Worm (Caenorhabditis elegans) whole organism, late embryonic: ENCODE data around the gene syg-1.

Source experiments
- F13H6.1 ChIP-seq: sonication (generic microtip); optimal IDR thresholded peaks from 2 replicates; lab custom pipeline; 2016; ENCODE audit warnings: missing genetic modification characterization, missing compliant biosample characterization
- K02D7.2 ChIP-seq: sonication (generic microtip); optimal IDR thresholded peaks from 2 replicates; lab custom pipeline; 2017; ENCODE audit warnings: mild to moderate bottlenecking, missing genetic modification characterization, missing compliant biosample characterization
- T23F11.4 ChIP-seq: fragments of 200-800 bp; sonication (Bioruptor generic); optimal IDR thresholded peaks from 2 replicates; lab custom pipeline; 2018; ENCODE audit warnings: mild to moderate bottlenecking, missing genetic modification characterization, missing compliant biosample characterization
- Y22D7AL.16 ChIP-seq: sonication (generic microtip); optimal IDR thresholded peaks from 2 replicates; lab custom pipeline; 2016; ENCODE audit warnings: missing genetic modification characterization, missing compliant biosample characterization
- ceh-18 ChIP-seq: sonication (generic microtip); optimal IDR thresholded peaks from 2 replicates; lab custom pipeline; 2016; ENCODE audit warnings: missing genetic modification characterization, missing compliant biosample characterization
- ceh-2 ChIP-seq: sonication (generic microtip); optimal IDR thresholded peaks from 2 replicates; lab custom pipeline; 2016; ENCODE audit warnings: missing genotype, missing genetic modification characterization, missing compliant biosample characterization
- ceh-30 ChIP-seq: fragments of 150-350 bp; optimal IDR thresholded peaks from 2 replicates; lab custom pipeline; 2014; ENCODE audit warnings: missing biosample characterization, missing genetic modification characterization
- ceh-31 ChIP-seq: sonication (generic microtip); optimal IDR thresholded peaks from 2 replicates; lab custom pipeline; 2016; ENCODE audit warnings: missing genetic modification characterization, missing compliant biosample characterization
- ceh-48 ChIP-seq: sonication (generic microtip); optimal IDR thresholded peaks from 2 replicates; lab custom pipeline; 2016; ENCODE audit warnings: missing genetic modification characterization, inconsistent platforms, missing compliant biosample characterization
- ceh-6 ChIP-seq: fragments of 200-800 bp; sonication (Bioruptor generic); optimal IDR thresholded peaks from 2 replicates; lab custom pipeline; 2018; ENCODE audit warnings: mild to moderate bottlenecking, missing genetic modification characterization, missing compliant biosample characterization
- ceh-9 ChIP-seq: sonication (generic microtip); optimal IDR thresholded peaks from 2 replicates; lab custom pipeline; 2016; ENCODE audit warnings: mild to moderate bottlenecking, missing genetic modification characterization, inconsistent platforms, missing compliant biosample characterization
- che-1 ChIP-seq: sonication (generic microtip); optimal IDR thresholded peaks from 2 replicates; lab custom pipeline; 2016; ENCODE audit warnings: mild to moderate bottlenecking, missing genetic modification characterization, missing compliant biosample characterization
- dmd-4 ChIP-seq: sonication (generic microtip); optimal IDR thresholded peaks from 2 replicates; lab custom pipeline; 2016; ENCODE audit warnings: borderline replicate concordance, missing genetic modification characterization, missing compliant biosample characterization
- dve-1 ChIP-seq: sonication (generic microtip); optimal IDR thresholded peaks from 2 replicates; lab custom pipeline; 2017; ENCODE audit warnings: antibody characterized with exemption, mild to moderate bottlenecking, missing genetic modification characterization, missing compliant biosample characterization
- elt-4 ChIP-seq: sonication (generic microtip); optimal IDR thresholded peaks from 2 replicates; lab custom pipeline; 2016; ENCODE audit warnings: missing genetic modification characterization, missing compliant biosample characterization
- ets-4 ChIP-seq: sonication (generic microtip); optimal IDR thresholded peaks from 2 replicates; lab custom pipeline; 2016; ENCODE audit warnings: missing genetic modification characterization, missing compliant biosample characterization
- eyg-1 ChIP-seq: sonication (generic microtip); optimal IDR thresholded peaks from 2 replicates; lab custom pipeline; 2016; ENCODE audit warnings: missing genotype, missing genetic modification characterization, missing compliant biosample characterization
- fax-1 ChIP-seq: sonication (generic microtip); optimal IDR thresholded peaks from 2 replicates; lab custom pipeline; 2016; ENCODE audit warnings: missing genotype, missing genetic modification characterization, missing compliant biosample characterization
- fkh-10 ChIP-seq: fragments of 150-350 bp; optimal IDR thresholded peaks from 2 replicates; lab custom pipeline; 2014; ENCODE audit warnings: missing biosample characterization, missing genetic modification reagents, missing genetic modification characterization
- fkh-6 ChIP-seq: sonication (generic microtip); optimal IDR thresholded peaks from 2 replicates; lab custom pipeline; 2016; ENCODE audit warnings: missing genetic modification characterization, missing compliant biosample characterization
- gmeb-2 ChIP-seq: sonication (generic microtip); optimal IDR thresholded peaks from 2 replicates; lab custom pipeline; 2016; ENCODE audit warnings: missing genetic modification characterization, inconsistent platforms, missing compliant biosample characterization
- hlh-15 ChIP-seq: sonication (generic microtip); optimal IDR thresholded peaks from 2 replicates; lab custom pipeline; 2016; ENCODE audit warnings: missing genetic modification characterization, missing compliant biosample characterization
- hlh-30 ChIP-seq: sonication (generic microtip); optimal IDR thresholded peaks from 2 replicates; lab custom pipeline; 2017; ENCODE audit warnings: antibody characterized with exemption, missing genetic modification characterization, missing compliant biosample characterization; ENCODE audit not compliant: insufficient read depth
- hlh-8 ChIP-seq: sonication (generic microtip); optimal IDR thresholded peaks from 2 replicates; lab custom pipeline; 2016; ENCODE audit warnings: missing genotype, missing genetic modification characterization, missing compliant biosample characterization
- madf-2 ChIP-seq: sonication (generic microtip); optimal IDR thresholded peaks from 2 replicates; lab custom pipeline; 2017; ENCODE audit warnings: missing genetic modification characterization, missing compliant biosample characterization
- mec-3 ChIP-seq: sonication (generic microtip); optimal IDR thresholded peaks from 2 replicates; lab custom pipeline; 2016; ENCODE audit warnings: borderline replicate concordance, missing genetic modification characterization, missing compliant biosample characterization
- nhr-11 ChIP-seq: fragments of 150-350 bp; optimal IDR thresholded peaks from 2 replicates; lab custom pipeline; 2014; ENCODE audit warnings: missing biosample characterization, missing genetic modification characterization
- nhr-232 ChIP-seq: sonication (generic microtip); optimal IDR thresholded peaks from 2 replicates; lab custom pipeline; 2016; ENCODE audit warnings: missing genetic modification characterization, missing compliant biosample characterization
- pag-3 ChIP-seq: sonication (generic microtip); optimal IDR thresholded peaks from 2 replicates; lab custom pipeline; 2016; ENCODE audit warnings: missing compliant biosample characterization, missing genetic modification characterization, borderline replicate concordance
- pax-1 ChIP-seq: fragments of 150-350 bp; optimal IDR thresholded peaks from 2 replicates; lab custom pipeline; 2014; ENCODE audit warnings: missing biosample characterization, missing genetic modification characterization
- pha-4 ChIP-seq: fragments of 150-350 bp; optimal IDR thresholded peaks from 2 replicates; lab custom pipeline; 2018; ENCODE audit warnings: missing biosample characterization, missing genetic modification reagents, missing genetic modification characterization
- pqm-1 ChIP-seq: sonication (generic microtip); optimal IDR thresholded peaks from 2 replicates; lab custom pipeline; 2016; ENCODE audit warnings: missing genetic modification characterization, missing compliant biosample characterization
- pros-1 ChIP-seq: fragments of 150-350 bp; optimal IDR thresholded peaks from 2 replicates; lab custom pipeline; 2014; ENCODE audit warnings: missing biosample characterization, missing genetic modification reagents, missing genetic modification characterization
- sox-2 ChIP-seq: fragments of 200-800 bp; sonication (Bioruptor generic); IDR thresholded peaks from 2 replicates; pipeline ENCODE4 v1.3.6; 2022; ENCODE audit warnings: missing genetic modification reagents, missing genetic modification characterization, missing compliant biosample characterization
- sox-4 ChIP-seq: sonication (generic microtip); optimal IDR thresholded peaks from 2 replicates; lab custom pipeline; 2017; ENCODE audit warnings: mild to moderate bottlenecking, missing genetic modification characterization, inconsistent platforms, missing compliant biosample characterization
- syd-9 ChIP-seq: sonication (generic microtip); optimal IDR thresholded peaks from 2 replicates; lab custom pipeline; 2016; ENCODE audit warnings: mild to moderate bottlenecking, missing genetic modification characterization, moderate library complexity, missing compliant biosample characterization
- tbx-2 ChIP-seq: sonication (generic microtip); optimal IDR thresholded peaks from 2 replicates; lab custom pipeline; 2016; ENCODE audit warnings: missing genetic modification characterization, missing compliant biosample characterization
- unc-3 ChIP-seq, 2 experiments: fragments of 200-800 bp in 1 of 2; sonication (Bioruptor generic) in 1 of 2; sonication (generic microtip) in 1 of 2; conservative IDR thresholded peaks in 1 of 2; optimal IDR thresholded peaks in 1 of 2; 2 replicates each; pipeline versions ENCODE4 v1.3.6 to Lab custom; 2016 to 2022; ENCODE audit warnings: missing compliant biosample characterization in 2 of 2, missing genetic modification characterization in 2 of 2, missing genetic modification reagents in 1 of 2
- unc-42 ChIP-seq: sonication (generic microtip); optimal IDR thresholded peaks from 2 replicates; lab custom pipeline; 2016; ENCODE audit warnings: missing genotype, missing genetic modification characterization, missing compliant biosample characterization
- unc-55 ChIP-seq: sonication (generic microtip); optimal IDR thresholded peaks from 2 replicates; lab custom pipeline; 2017; ENCODE audit warnings: missing biosample characterization, missing genetic modification reagents, missing genetic modification characterization
- unc-86 ChIP-seq: sonication (generic microtip); optimal IDR thresholded peaks from 2 replicates; lab custom pipeline; 2016; ENCODE audit warnings: missing genetic modification characterization, missing compliant biosample characterization
- zip-5 ChIP-seq: sonication (generic microtip); optimal IDR thresholded peaks from 2 replicates; lab custom pipeline; 2016; ENCODE audit warnings: missing genetic modification characterization, missing compliant biosample characterization
- ztf-16 ChIP-seq: sonication (generic microtip); optimal IDR thresholded peaks from 2 replicates; lab custom pipeline; 2017; ENCODE audit warnings: missing genetic modification characterization, missing compliant biosample characterization

syg-1 gene

ce11 chrX:2515224-2515623 is at the start of gene syg-1:
Gene syg-1, minus strand, starts transcription at chrX:2515324.
- TF ChIP-seq unc-55 (GFP tag; lab: Kevin White, UChicago) (no peak), dve-1 (tag; lab: Kevin White, UChicago) (no peak), ztf-16 (tag; lab: Kevin White, UChicago) (no peak), fkh-6 (tag; lab: Kevin White, UChicago) (no peak), sox-4 (tag; lab: Kevin White, UChicago) (no peak)

DNA sequence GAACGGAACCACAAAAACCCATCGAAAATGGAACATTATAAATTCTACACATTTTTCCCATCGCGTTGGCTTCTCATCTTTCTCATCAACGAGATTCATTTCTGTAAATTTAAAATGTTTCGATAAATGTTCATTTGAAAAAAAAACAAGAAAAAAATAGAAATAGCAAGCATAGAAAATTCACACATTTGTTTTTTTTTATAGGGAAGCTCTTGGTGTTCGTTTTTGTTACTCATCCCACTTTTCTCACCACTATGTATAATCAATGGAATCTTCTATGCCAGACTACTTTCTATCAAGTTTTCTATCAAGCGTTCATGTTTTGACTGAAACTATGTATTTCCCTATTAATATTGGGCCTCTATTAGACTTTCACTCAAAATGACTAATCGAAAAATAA is 48.9 kb upstream of the syg-1 start, which contains the start of gene dhcr-24:
TSS of gene dhcr-24 (minus strand) at position 101 of the 400 bp plus-strand sequence.
- TF ChIP-seq ceh-6 (no peak), ets-4 (tag; lab: Kevin White, UChicago) (no peak), eyg-1 (no peak), pha-4 (tag; lab: Kevin White, UChicago) (no peak), dmd-4 (tag; lab: Kevin White, UChicago) (no peak), F13H6.1 (no peak), nhr-232 (tag; lab: Kevin White, UChicago) (no peak), unc-42 (tag; lab: Kevin White, UChicago) (no peak), pros-1 (tag; lab: Kevin White, UChicago) (no peak), dve-1 (tag; lab: Kevin White, UChicago) (no peak), zip-5 (tag; lab: Kevin White, UChicago) (no peak), ceh-9 (no peak), che-1 (tag; lab: Kevin White, UChicago) (no peak), hlh-30 (tag; lab: Kevin White, UChicago) (no peak), mec-3 (tag; lab: Kevin White, UChicago) (no peak), fkh-6 (tag; lab: Kevin White, UChicago) (no peak), K02D7.2 (tag; lab: Kevin White, UChicago) (no peak), fax-1 (no peak), pax-1 (no peak)

ce11 chrX:2559979-2560378 is 44.9 kb upstream of the syg-1 start, which contains the start of gene F52H2.5:
Gene F52H2.5, minus strand, starts transcription at chrX:2560079.
- TF ChIP-seq tbx-2 = no peak
- no peak for TF ChIP-seq pha-4 (tag; lab: Kevin White, UChicago)
- TF ChIP-seq Y22D7AL.16 (tag; lab: Kevin White, UChicago) = no peak
- no peak for TF ChIP-seq nhr-11 (tag; lab: Kevin White, UChicago)
- TF ChIP-seq hlh-15 (tag; lab: Kevin White, UChicago) = no peak
- TF ChIP-seq sox-2 (GFP tag; lab: Robert Waterston, UW) = no peak
- no peak for TF ChIP-seq eyg-1
- TF ChIP-seq ceh-2 (tag; lab: Kevin White, UChicago) = no peak
- TF ChIP-seq F13H6.1 = no peak
- no peak for TF ChIP-seq ceh-48 (tag; lab: Kevin White, UChicago)
- TF ChIP-seq ceh-6 = no peak
- no peak for TF ChIP-seq pqm-1 (tag; lab: Kevin White, UChicago)
- no peak for TF ChIP-seq che-1 (tag; lab: Kevin White, UChicago)
- TF ChIP-seq fkh-10 = no peak
- TF ChIP-seq, all 69 proteins: peak for 0

- TF ChIP-seq gmeb-2 (tag; lab: Kevin White, UChicago) = no peak
Observed at ce11 chrX:2559399-2559798, 44.3 kb upstream of the syg-1 start.

ce11 chrX:2553433-2553860 is 38.3 kb upstream of the syg-1 start:
- TF ChIP-seq pqm-1 (tag; lab: Kevin White, UChicago) (peak; percentile 39), pag-3 (tag; lab: Kevin White, UChicago) (no peak), unc-86 (tag; lab: Kevin White, UChicago) (peak; percentile 46), ceh-2 (tag; lab: Kevin White, UChicago) (no peak), unc-55 (GFP tag; lab: Kevin White, UChicago) (peak; percentile 65), syd-9 (peak; percentile 57), ets-4 (tag; lab: Kevin White, UChicago) (peak; percentile 15), ceh-18 (tag; lab: Kevin White, UChicago) (peak; percentile 76), hlh-30 (tag; lab: Kevin White, UChicago) (peak; percentile 66), fax-1 (peak; percentile 29), che-1 (tag; lab: Kevin White, UChicago) (peak; percentile 68), eyg-1 (no peak), elt-4 (tag; lab: Kevin White, UChicago) (no peak), ceh-31 (tag; lab: Kevin White, UChicago) (peak; percentile 65), unc-3 (GFP tag; conservative IDR thresholded peaks at IDR 0.05; lab: Robert Waterston, UW) (no peak), unc-3 (tag; optimal IDR thresholded peaks at IDR 0.05; lab: Kevin White, UChicago) (peak; percentile 39), madf-2 (tag; lab: Kevin White, UChicago) (peak; percentile 66), nhr-11 (tag; lab: Kevin White, UChicago) (no peak), nhr-232 (tag; lab: Kevin White, UChicago) (peak; percentile 30), ceh-30 (no peak), fkh-6 (tag; lab: Kevin White, UChicago) (peak; percentile 13), T23F11.4 (peak; percentile 5), hlh-8 (tag; lab: Kevin White, UChicago) (no peak), sox-2 (GFP tag; lab: Robert Waterston, UW) (peak; percentile 29; the same call in 1 of the 2 replicates)
